Fruit fly (Drosophila melanogaster): ENCODE data around the gene CG15742.

- no peak for TF ChIP-seq Dfd (GFP tag; optimal IDR thresholded peaks at IDR 0.05)
- no peak for TF ChIP-seq Dif (GFP tag; optimal IDR thresholded peaks at IDR 0.05; ENCODE audit: partially characterized antibody)
- TF ChIP-seq usp (GFP tag; optimal IDR thresholded peaks at IDR 0.05) = no peak
- TF ChIP-seq Abd-B (GFP tag; optimal IDR thresholded peaks at IDR 0.05) = no peak
- TF ChIP-seq rgr (GFP tag; optimal IDR thresholded peaks at IDR 0.05) = no peak
- no peak for TF ChIP-seq sage (GFP tag; optimal IDR thresholded peaks at IDR 0.05)
- no peak for TF ChIP-seq psq (GFP tag; optimal IDR thresholded peaks at IDR 0.05)
- no peak for TF ChIP-seq woc (GFP tag; optimal IDR thresholded peaks at IDR 0.05)
- TF ChIP-seq pan (optimal IDR thresholded peaks at IDR 0.05) = no peak
- no peak for TF ChIP-seq fru (GFP tag; optimal IDR thresholded peaks at IDR 0.05)
- no peak for TF ChIP-seq dmrt93B (GFP tag; optimal IDR thresholded peaks at IDR 0.05)
- TF ChIP-seq lola (GFP tag; optimal IDR thresholded peaks at IDR 0.05) = no peak
These were observed 29.6 kb upstream of the CG15742 start, which contains the start of gene Remo for dm6 chrX:13287854-13288376.
